Worm (Caenorhabditis elegans): Measurements from ENCODE around the gene T22G5.1.
A peak's percentile ranks its signal among the peaks of the same experiment; 100 is the strongest.

T22G5.1 gene

ce11 chrV:13892457-13893375, 16.1 kb downstream of the T22G5.1 start, which contains the start of gene sptl-3:
TSS of gene sptl-3 (plus strand) at chrV:13893325.
- TF ChIP-seq dao-5 (tag; optimal IDR thresholded peaks at IDR 0.05) (no peak), W03F9.2 (tag; optimal IDR thresholded peaks at IDR 0.05) (no peak), him-1 (tag; optimal IDR thresholded peaks at IDR 0.05) (no peak)

DNA sequence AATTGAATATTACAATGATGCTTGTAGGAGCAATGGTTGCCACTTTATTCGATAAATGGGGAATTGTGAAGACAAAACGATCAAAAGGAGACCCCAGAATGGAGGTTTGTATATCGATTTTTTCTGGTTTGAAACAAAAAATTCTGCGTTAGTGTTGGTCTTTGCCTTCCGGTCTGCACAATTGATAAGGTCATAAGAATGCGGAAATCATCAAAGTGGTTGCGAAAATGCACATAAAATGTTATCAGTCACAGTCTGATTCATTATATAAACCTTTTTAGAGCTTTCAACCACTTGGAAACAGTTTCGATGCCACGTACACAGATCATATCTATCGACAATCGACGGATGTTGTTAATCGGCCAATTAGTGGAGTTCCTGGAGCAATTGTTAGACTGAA, 17.0 kb downstream of the T22G5.1 start:
- no peak for TF ChIP-seq dao-5 (tag; optimal IDR thresholded peaks at IDR 0.05)
- TF ChIP-seq him-1 (tag; optimal IDR thresholded peaks at IDR 0.05), result no peak
- TF ChIP-seq W03F9.2 (tag; optimal IDR thresholded peaks at IDR 0.05), result no peak

- TF ChIP-seq him-1 (tag; optimal IDR thresholded peaks at IDR 0.05), result no peak
- TF ChIP-seq dao-5 (tag; optimal IDR thresholded peaks at IDR 0.05), result no peak
- no peak for TF ChIP-seq W03F9.2 (tag; optimal IDR thresholded peaks at IDR 0.05)
Measured at ce11 chrV:13898356-13898755, 21.7 kb downstream of the T22G5.1 start, which contains the start of gene cyp-35C1. TSS of gene cyp-35C1 (minus strand) at chrV:13898487.

ce11 chrV:13899213-13899612, 22.6 kb downstream of the T22G5.1 start, which contains the start of gene oac-3:
TSS of gene oac-3 (plus strand) at chrV:13899513.
- TF ChIP-seq him-1 (tag; optimal IDR thresholded peaks at IDR 0.05), result no peak
- no peak for TF ChIP-seq W03F9.2 (tag; optimal IDR thresholded peaks at IDR 0.05)
- no peak for TF ChIP-seq dao-5 (tag; optimal IDR thresholded peaks at IDR 0.05)

- TF ChIP-seq him-1 (tag; optimal IDR thresholded peaks at IDR 0.05) (no peak), W03F9.2 (tag; optimal IDR thresholded peaks at IDR 0.05) (no peak), dao-5 (tag; optimal IDR thresholded peaks at IDR 0.05) (no peak)
Measured at ce11 chrV:13902495-13902894, 25.9 kb downstream of the T22G5.1 start, which contains the start of gene C06B3.1. TSS of gene C06B3.1 (plus strand) at chrV:13902795.

DNA sequence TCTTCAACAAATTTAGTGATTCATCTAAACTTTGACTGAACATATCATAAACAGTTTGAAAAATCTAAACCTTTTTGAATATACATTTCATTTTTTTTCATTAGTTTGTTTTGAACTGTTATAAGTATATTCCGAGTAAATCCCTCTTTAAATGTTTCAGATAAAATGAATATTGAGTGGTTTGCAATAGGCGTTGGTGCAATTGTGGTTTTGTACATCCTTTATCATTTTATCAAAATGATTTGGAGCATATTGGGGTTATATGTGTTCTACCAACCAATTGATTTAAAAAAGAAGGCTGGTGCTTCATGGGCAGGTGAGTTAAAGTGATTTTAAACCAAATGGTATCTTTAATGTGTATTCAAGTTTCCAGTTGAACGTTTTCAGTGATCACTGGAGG, 27.8 kb downstream of the T22G5.1 start, which contains the start of gene stdh-3:
stdh-3 (plus strand) TSS at position 166 of the 400 bp plus-strand sequence.
- TF ChIP-seq dao-5 (tag; optimal IDR thresholded peaks at IDR 0.05) (no peak), him-1 (tag; optimal IDR thresholded peaks at IDR 0.05) (no peak), W03F9.2 (tag; optimal IDR thresholded peaks at IDR 0.05) (no peak)

- TF ChIP-seq him-1 (tag; optimal IDR thresholded peaks at IDR 0.05) (no peak), dao-5 (tag; optimal IDR thresholded peaks at IDR 0.05) (no peak), W03F9.2 (tag; optimal IDR thresholded peaks at IDR 0.05) (no peak)
Measured at ce11 chrV:13906166-13906565, 29.5 kb downstream of the T22G5.1 start, which contains the start of gene stdh-1. TSS of gene stdh-1 (plus strand) at chrV:13906492.

- no peak for TF ChIP-seq W03F9.2 (tag; optimal IDR thresholded peaks at IDR 0.05)
Measured at ce11 chrV:13907557-13908104, 31.0 kb downstream of the T22G5.1 start.

ce11 chrV:13908120-13908915, 31.7 kb downstream of the T22G5.1 start:
- TF ChIP-seq him-1 (tag; optimal IDR thresholded peaks at IDR 0.05) (no peak), W03F9.2 (tag; optimal IDR thresholded peaks at IDR 0.05) (no peak), dao-5 (tag; optimal IDR thresholded peaks at IDR 0.05) (no peak)

DNA sequence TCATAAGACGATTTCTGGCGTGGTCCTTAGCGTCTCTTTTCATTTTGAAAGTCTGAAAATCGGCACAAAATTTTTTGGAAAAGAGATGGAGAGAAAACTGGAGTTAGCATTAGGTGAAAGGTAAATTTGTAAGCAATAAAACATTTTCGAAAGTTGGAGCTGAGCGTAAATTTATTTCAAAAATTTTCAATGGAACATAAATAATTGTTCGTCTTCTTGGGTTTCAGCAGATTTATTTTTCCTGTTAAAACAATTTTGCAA, 32.2 kb downstream of the T22G5.1 start, which contains the start of gene C06B3.6:
C06B3.6 (minus strand) TSS at position 52 of the 261 bp plus-strand sequence.
- TF ChIP-seq dao-5 (tag; optimal IDR thresholded peaks at IDR 0.05) (no peak), him-1 (tag; optimal IDR thresholded peaks at IDR 0.05) (no peak), W03F9.2 (tag; optimal IDR thresholded peaks at IDR 0.05) (no peak)

DNA sequence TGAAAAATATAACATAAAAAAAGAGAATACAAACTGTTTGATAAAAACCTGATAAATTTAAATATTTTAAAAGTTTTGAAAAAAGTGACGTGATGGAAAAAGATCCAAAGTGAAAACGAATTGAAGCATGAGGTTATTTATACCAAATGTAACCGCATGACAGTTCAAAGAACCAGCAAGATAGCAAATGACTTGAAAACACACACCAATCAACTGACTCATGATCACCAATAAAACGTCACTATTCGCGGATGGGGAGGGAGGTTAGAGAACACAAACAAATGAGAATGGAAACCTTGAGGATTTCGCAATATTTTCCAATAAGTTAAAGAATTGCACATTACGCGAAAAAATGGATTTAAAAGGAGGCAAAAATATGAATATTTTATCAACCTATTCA, 32.8 kb downstream of the T22G5.1 start, which contains the start of gene C06B3.7:
C06B3.7 (plus strand) TSS at position 287 of the 400 bp plus-strand sequence.
- TF ChIP-seq him-1 (tag; optimal IDR thresholded peaks at IDR 0.05) (no peak), dao-5 (tag; optimal IDR thresholded peaks at IDR 0.05) (no peak), W03F9.2 (tag; optimal IDR thresholded peaks at IDR 0.05) (peak; percentile 73)

DNA sequence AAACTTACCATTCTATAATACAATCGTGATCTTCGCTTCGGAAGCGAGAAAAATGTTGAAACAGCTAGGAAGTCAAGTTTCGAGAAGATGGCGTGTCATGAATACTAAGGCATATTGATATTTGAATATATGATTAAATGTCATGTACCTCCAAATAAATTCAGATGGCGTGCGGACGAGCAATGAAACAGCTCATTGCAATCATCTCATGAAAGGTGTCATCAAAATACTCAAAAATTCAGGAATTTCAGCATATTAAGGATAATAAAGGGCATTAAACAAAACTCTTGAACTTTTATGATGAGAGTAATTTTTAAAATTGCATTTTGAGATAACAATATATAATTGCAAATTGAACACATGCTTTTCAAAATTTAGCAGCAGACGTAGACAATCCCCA, 38.8 kb downstream of the T22G5.1 start, which contains the start of gene gcy-32:
gcy-32 (minus strand) TSS at position 101 of the 400 bp plus-strand sequence.
- TF ChIP-seq him-1 (tag; optimal IDR thresholded peaks at IDR 0.05) (no peak), W03F9.2 (tag; optimal IDR thresholded peaks at IDR 0.05) (no peak), dao-5 (tag; optimal IDR thresholded peaks at IDR 0.05) (no peak)

- TF ChIP-seq him-1 (tag; optimal IDR thresholded peaks at IDR 0.05) (no peak), W03F9.2 (tag; optimal IDR thresholded peaks at IDR 0.05) (no peak), dao-5 (tag; optimal IDR thresholded peaks at IDR 0.05) (no peak)
Measured at ce11 chrV:13916196-13916595, 39.6 kb downstream of the T22G5.1 start, which contains the start of gene str-252. TSS of gene str-252 (plus strand) at chrV:13916496.
